Worm (Caenorhabditis elegans) whole organism, L4 larva: Measurements from ENCODE around the gene math-37.

ENCODE experiments used
- egl-27 ChIP-seq: sonication (generic microtip); optimal IDR thresholded peaks from 3 replicates; lab custom pipeline; 2017; ENCODE audit warnings: missing biosample characterization, missing genetic modification reagents, missing genetic modification characterization
- lsy-2 ChIP-seq, 2 experiments: fragments of 150-350 bp in 1 of 2; sonication (generic microtip) in 1 of 2; optimal IDR thresholded peaks; 2 replicates each; lab custom pipeline; 2014 to 2017; ENCODE audit warnings: missing biosample characterization in 2 of 2, missing genetic modification characterization in 2 of 2
- spr-1 ChIP-seq: sonication (generic microtip); optimal IDR thresholded peaks from 2 replicates; lab custom pipeline; 2016; ENCODE audit warnings: mild to moderate bottlenecking, missing genetic modification characterization, missing compliant biosample characterization
- tag-97 ChIP-seq: fragments of 200-800 bp; sonication (Bioruptor generic); IDR thresholded peaks from 2 replicates; pipeline ENCODE4 v1.3.6; 2022; ENCODE audit warnings: missing genetic modification characterization, missing compliant biosample characterization

ce11 chrII:2071429-2071828 lies 50.6 kb downstream of the math-37 start, which contains the start of gene F07E5.7:
- TF ChIP-seq lsy-2 (tag; optimal IDR thresholded peaks at IDR 0.05; lab: Kevin White, UChicago): no peak
- TF ChIP-seq tag-97 (GFP tag; lab: Robert Waterston, UW): no peak
- no peak for TF ChIP-seq egl-27
- TF ChIP-seq spr-1: no peak
